Fruit fly (Drosophila melanogaster) whole organism, wandering third instar larva: ENCODE data around the gene CG7896.

ENCODE experiments used
- Abd-B ChIP-seq: fragments of >200 bp; optimal IDR thresholded peaks from 2 replicates; lab custom pipeline; 2017; ENCODE audit warnings: missing biosample characterization, missing genetic modification characterization
- CG32264 ChIP-seq: fragments of 200-800 bp; sonication (Bioruptor generic); optimal IDR thresholded peaks from 2 replicates; lab custom pipeline; 2016; ENCODE audit warnings: missing biosample characterization, missing genetic modification characterization
- CG9705 ChIP-seq: fragments of 200-800 bp; sonication (Bioruptor generic); optimal IDR thresholded peaks from 2 replicates; lab custom pipeline; 2018; ENCODE audit warnings: missing biosample characterization, mild to moderate bottlenecking, missing genetic modification characterization
- CrebA ChIP-seq: fragments of 200-800 bp; sonication (Bioruptor generic); optimal IDR thresholded peaks from 2 replicates; lab custom pipeline; 2016; ENCODE audit warnings: missing biosample characterization, mild to moderate bottlenecking, missing genetic modification characterization, borderline replicate concordance
- Dfd ChIP-seq: fragments of >200 bp; optimal IDR thresholded peaks from 2 replicates; lab custom pipeline; 2017; ENCODE audit warnings: missing biosample characterization, missing genetic modification characterization
- Dif ChIP-seq: fragments of 200-275, 200-300 bp; sonication (Bioruptor generic); optimal IDR thresholded peaks from 2 replicates; lab custom pipeline; 2018; ENCODE audit warnings: missing biosample characterization, missing genetic modification characterization; ENCODE audit not compliant: partially characterized antibody
- GATAd ChIP-seq: sonication (Bioruptor generic); optimal IDR thresholded peaks from 2 replicates; lab custom pipeline; 2016; ENCODE audit warnings: missing biosample characterization, missing genetic modification characterization
- HLH106 ChIP-seq: fragments of 200-800 bp; optimal IDR thresholded peaks from 3 replicates; lab custom pipeline; 2019; ENCODE audit warnings: missing biosample characterization, mild to moderate bottlenecking, missing genetic modification characterization, moderate library complexity
- Hnf4 ChIP-seq: fragments of 200-800 bp; sonication (Bioruptor generic); optimal IDR thresholded peaks from 2 replicates; lab custom pipeline; 2016; ENCODE audit warnings: missing biosample characterization, mild to moderate bottlenecking, missing genetic modification characterization
- Hr78 ChIP-seq: fragments of >200 bp; optimal IDR thresholded peaks from 2 replicates; lab custom pipeline; 2017; ENCODE audit warnings: missing biosample characterization, missing genetic modification characterization
- Hr83 ChIP-seq: fragments of 200-300 bp; sonication (Bioruptor generic); optimal IDR thresholded peaks from 2 replicates; lab custom pipeline; 2016; ENCODE audit warnings: missing biosample characterization, mild to moderate bottlenecking, missing genetic modification characterization, moderate library complexity; ENCODE audit not compliant: poor library complexity, severe bottlenecking
- Jra ChIP-seq: sonication (Bioruptor generic); optimal IDR thresholded peaks from 2 replicates; lab custom pipeline; 2016; ENCODE audit warnings: missing biosample characterization, missing genetic modification characterization
- Mio ChIP-seq: sonication (Bioruptor generic); optimal IDR thresholded peaks from 2 replicates; lab custom pipeline; 2016; ENCODE audit warnings: missing biosample characterization, missing genetic modification characterization
- Myc ChIP-seq: fragments of >200 bp; optimal IDR thresholded peaks from 2 replicates; lab custom pipeline; 2017
- N ChIP-seq: fragments of >200 bp; optimal IDR thresholded peaks from 2 replicates; lab custom pipeline; 2018; ENCODE audit warnings: missing biosample characterization, missing external identifiers, missing genetic modification characterization
- OdsH ChIP-seq: fragments of 200-800 bp; sonication (Bioruptor generic); optimal IDR thresholded peaks from 2 replicates; lab custom pipeline; 2016; ENCODE audit warnings: missing biosample characterization, mild to moderate bottlenecking, missing genetic modification characterization
- Rel ChIP-seq, 2 experiments: fragments of 200-800 bp; sonication (Bioruptor generic) in 1 of 2; optimal IDR thresholded peaks; 2 replicates in 1 of 2; 3 replicates in 1 of 2; lab custom pipeline; 2016 to 2019; ENCODE audit warnings: mild to moderate bottlenecking in 2 of 2, missing biosample characterization in 2 of 2, missing genetic modification characterization in 2 of 2, moderate library complexity in 1 of 2
- Sp1 ChIP-seq: fragments of 200-800 bp; sonication (Bioruptor generic); optimal IDR thresholded peaks from 3 replicates; lab custom pipeline; 2019; ENCODE audit warnings: missing biosample characterization, mild to moderate bottlenecking, missing genetic modification characterization, moderate library complexity
- Vsx2 ChIP-seq: fragments of 200-300, 225-300 bp; sonication (Bioruptor generic); optimal IDR thresholded peaks from 2 replicates; lab custom pipeline; 2018; ENCODE audit warnings: missing biosample characterization, missing genetic modification characterization; ENCODE audit not compliant: partially characterized antibody
- br ChIP-seq: fragments of 200-800 bp; sonication (Bioruptor generic); optimal IDR thresholded peaks from 2 replicates; lab custom pipeline; 2016; ENCODE audit warnings: missing biosample characterization, missing genetic modification characterization
- brk ChIP-seq: fragments of 200-800 bp; sonication (Bioruptor generic); optimal IDR thresholded peaks from 2 replicates; lab custom pipeline; 2016; ENCODE audit warnings: missing biosample characterization, mild to moderate bottlenecking, missing genetic modification characterization
- dl ChIP-seq, 2 experiments: fragments of 175-275, 200-275 bp in 1 of 2; fragments of 200-275 bp in 1 of 2; sonication (Bioruptor generic); optimal IDR thresholded peaks; lab custom pipeline; 2018; ENCODE audit warnings: mild to moderate bottlenecking in 2 of 2, missing biosample characterization in 2 of 2, missing genetic modification characterization in 2 of 2, moderate library complexity in 2 of 2; ENCODE audit not compliant: partially characterized antibody in 2 of 2, insufficient read depth in 1 of 2
- dmrt93B ChIP-seq: fragments of 200-800 bp; sonication (Bioruptor generic); optimal IDR thresholded peaks from 2 replicates; lab custom pipeline; 2018; ENCODE audit warnings: missing biosample characterization, mild to moderate bottlenecking, missing genetic modification characterization
- dsf ChIP-seq: sonication (Bioruptor generic); optimal IDR thresholded peaks from 2 replicates; lab custom pipeline; 2016; ENCODE audit warnings: missing biosample characterization, missing genetic modification characterization, borderline replicate concordance
- ey ChIP-seq: fragments of 200-800 bp; sonication (Bioruptor generic); optimal IDR thresholded peaks from 2 replicates; lab custom pipeline; 2016; ENCODE audit warnings: missing biosample characterization, missing genetic modification characterization
- foxo ChIP-seq, 2 experiments: fragments of 200-800 bp; sonication (Bioruptor generic); optimal IDR thresholded peaks; 2 replicates in 1 of 2; 3 replicates in 1 of 2; lab custom pipeline; 2016 to 2017; ENCODE audit warnings: missing biosample characterization in 2 of 2, missing genetic modification characterization in 2 of 2
- fru ChIP-seq: fragments of 200-800 bp; sonication (Bioruptor generic); optimal IDR thresholded peaks from 3 replicates; lab custom pipeline; 2016; ENCODE audit warnings: missing biosample characterization, mild to moderate bottlenecking, missing genetic modification characterization
- h ChIP-seq: fragments of 200-800 bp; sonication (Bioruptor generic); optimal IDR thresholded peaks from 3 replicates; lab custom pipeline; 2016; ENCODE audit warnings: missing biosample characterization, mild to moderate bottlenecking, missing genetic modification characterization
- jim ChIP-seq: fragments of 175-275, 200-325 bp; sonication (Bioruptor generic); optimal IDR thresholded peaks from 2 replicates; lab custom pipeline; 2016; ENCODE audit warnings: missing biosample characterization, mild to moderate bottlenecking, missing genetic modification characterization
- lola ChIP-seq: fragments of >200 bp; optimal IDR thresholded peaks from 2 replicates; lab custom pipeline; 2017; ENCODE audit warnings: missing biosample characterization, missing genetic modification characterization
- pan ChIP-seq: fragments of >200 bp; optimal IDR thresholded peaks from 2 replicates; lab custom pipeline; 2017
- psq ChIP-seq: fragments of 200-800 bp; sonication (Bioruptor generic); optimal IDR thresholded peaks from 3 replicates; lab custom pipeline; 2017; ENCODE audit warnings: missing biosample characterization, mild to moderate bottlenecking, missing genetic modification characterization, moderate library complexity
- rgr ChIP-seq: fragments of 200-800 bp; sonication (Bioruptor generic); optimal IDR thresholded peaks from 3 replicates; lab custom pipeline; 2016; ENCODE audit warnings: missing biosample characterization, mild to moderate bottlenecking, missing genetic modification characterization
- sage ChIP-seq: fragments of 200-800 bp; sonication (Bioruptor generic); optimal IDR thresholded peaks from 2 replicates; lab custom pipeline; 2016; ENCODE audit warnings: missing biosample characterization, mild to moderate bottlenecking, missing genetic modification characterization
- sv ChIP-seq: fragments of 200-800 bp; sonication (Bioruptor generic); optimal IDR thresholded peaks from 3 replicates; lab custom pipeline; 2016; ENCODE audit warnings: missing biosample characterization, missing genetic modification characterization
- tai ChIP-seq: sonication (Bioruptor generic); optimal IDR thresholded peaks from 2 replicates; lab custom pipeline; 2016; ENCODE audit warnings: missing biosample characterization, missing genetic modification characterization
- usp ChIP-seq: fragments of >200 bp; optimal IDR thresholded peaks from 2 replicates; lab custom pipeline; 2017; ENCODE audit warnings: missing biosample characterization, missing genetic modification characterization
- woc ChIP-seq: sonication (Bioruptor generic); optimal IDR thresholded peaks from 2 replicates; lab custom pipeline; 2016; ENCODE audit warnings: missing biosample characterization, mild to moderate bottlenecking, missing genetic modification characterization

CG7896 gene

dm6 chr3R:29983073-29983544, at the start of gene CG7896:
Gene CG7896 (plus strand): TSS chr3R:29983426.
- peak; percentile 85 for TF ChIP-seq rgr
- peak; percentile 93 for TF ChIP-seq HLH106
- peak; percentile 17 for TF ChIP-seq Dif (GFP tag; lab: Kevin White, UChicago)
- TF ChIP-seq Rel (GFP tag; optimal IDR thresholded peaks at IDR 0.05; lab: Kevin White, UChicago), result peak; percentile 83
- TF ChIP-seq Rel (tag; optimal IDR thresholded peaks at IDR 0.05; lab: Kevin White, UChicago), result peak; percentile 59
- no peak for TF ChIP-seq jim (GFP tag; lab: Kevin White, UChicago)
- peak; percentile 83 for TF ChIP-seq br (GFP tag; lab: Kevin White, UChicago)
- no peak for TF ChIP-seq Abd-B
- TF ChIP-seq CG32264 (GFP tag; lab: Kevin White, UChicago), result peak; percentile 37
- peak; percentile 61 for TF ChIP-seq sage (GFP tag; lab: Kevin White, UChicago)
- TF ChIP-seq Hnf4 (GFP tag; lab: Kevin White, UChicago), result no peak
- TF ChIP-seq psq (GFP tag; lab: Kevin White, UChicago), result peak; percentile 86
- no peak for TF ChIP-seq sv (GFP tag; lab: Kevin White, UChicago)
- TF ChIP-seq Mio (GFP tag; lab: Kevin White, UChicago), result no peak
- TF ChIP-seq usp (GFP tag; lab: Kevin White, UChicago), result no peak
- TF ChIP-seq pan (lab: Kevin White, UChicago), result no peak
- no peak for TF ChIP-seq Jra (GFP tag; lab: Kevin White, UChicago)
- peak; percentile 70 for TF ChIP-seq dmrt93B
- no peak for TF ChIP-seq brk
- no peak for TF ChIP-seq GATAd (GFP tag; lab: Kevin White, UChicago)
- no peak for TF ChIP-seq CrebA
- peak; percentile 78 for TF ChIP-seq CG9705 (GFP tag; lab: Kevin White, UChicago)
- no peak for TF ChIP-seq Hr78 (GFP tag; lab: Kevin White, UChicago)
- TF ChIP-seq fru, result peak; percentile 85
- TF ChIP-seq Myc, result no peak
- peak; percentile 94 for TF ChIP-seq h
- TF ChIP-seq dl (GFP tag; optimal IDR thresholded peaks at IDR 0.05; lab: Kevin White, UChicago; ENCODE audit: insufficient read depth in 1 of 2, partially characterized antibody in 2 of 2), result no peak
- no peak for TF ChIP-seq lola (GFP tag; lab: Kevin White, UChicago)
- peak; percentile 95 for TF ChIP-seq woc
- peak; percentile 54 to 91 for TF ChIP-seq foxo (GFP tag; optimal IDR thresholded peaks at IDR 0.05; lab: Kevin White, UChicago)
- TF ChIP-seq Hr83 (GFP tag; lab: Kevin White, UChicago), result peak; percentile 62
- TF ChIP-seq dsf (GFP tag; lab: Kevin White, UChicago), result peak; percentile 41
- TF ChIP-seq tai (GFP tag; lab: Kevin White, UChicago), result no peak
- peak; percentile 54 for TF ChIP-seq Vsx2 (GFP tag; lab: Kevin White, UChicago)
- peak; percentile 76 for TF ChIP-seq ey
- TF ChIP-seq Dfd (GFP tag; lab: Kevin White, UChicago), result no peak
- TF ChIP-seq N (GFP tag; lab: Kevin White, UChicago), result no peak
- TF ChIP-seq Sp1 (GFP tag; lab: Kevin White, UChicago), result peak; percentile 85
- peak; percentile 85 for TF ChIP-seq OdsH (GFP tag; lab: Kevin White, UChicago)
- TF ChIP-seq, all 38 proteins: peak for 20

DNA sequence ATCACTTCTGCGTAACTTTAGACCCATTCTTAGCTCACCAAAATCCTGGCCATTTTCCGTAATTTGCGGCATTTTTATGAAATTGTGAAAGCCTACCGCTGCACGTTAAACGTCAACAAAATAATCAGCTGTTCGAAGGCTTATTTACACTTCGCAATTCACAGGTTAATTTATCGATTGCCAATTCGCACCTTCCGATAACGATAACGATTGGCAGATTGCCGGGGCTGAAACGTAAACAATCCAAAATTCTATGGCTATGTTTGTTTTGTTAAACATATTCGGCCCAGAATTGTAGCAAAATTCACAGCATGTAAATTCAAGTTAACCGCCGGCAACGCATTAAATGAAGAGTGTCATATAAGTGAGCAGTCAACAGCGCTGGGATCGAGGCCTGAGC, 47.5 kb upstream of the CG7896 start, which contains the start of the genes eIF2Balpha and Vps13B:
eIF2Balpha (minus strand) TSS at position 133 of the 400 bp plus-strand sequence.
Vps13B (plus strand) TSS at position 223 of the 400 bp plus-strand sequence.
- TF ChIP-seq Dif (GFP tag; lab: Kevin White, UChicago), result peak; percentile 100
- peak; percentile 95 to 96 for TF ChIP-seq dl (GFP tag; optimal IDR thresholded peaks at IDR 0.05; lab: Kevin White, UChicago; ENCODE audit: insufficient read depth in 1 of 2, partially characterized antibody in 2 of 2)
- TF ChIP-seq Jra (GFP tag; lab: Kevin White, UChicago), result no peak
- no peak for TF ChIP-seq Mio (GFP tag; lab: Kevin White, UChicago)
- TF ChIP-seq N (GFP tag; lab: Kevin White, UChicago), result no peak
- TF ChIP-seq Vsx2 (GFP tag; lab: Kevin White, UChicago), result peak; percentile 100
- TF ChIP-seq tai (GFP tag; lab: Kevin White, UChicago), result no peak
- TF ChIP-seq Hr83 (GFP tag; lab: Kevin White, UChicago), result no peak
- no peak for TF ChIP-seq usp (GFP tag; lab: Kevin White, UChicago)
- TF ChIP-seq CrebA, result no peak
- TF ChIP-seq Hnf4 (GFP tag; lab: Kevin White, UChicago), result no peak
- TF ChIP-seq, all 38 proteins: peak for 3
